Worm (Caenorhabditis elegans): ENCODE measurements around the gene F54F7.10.

DNA sequence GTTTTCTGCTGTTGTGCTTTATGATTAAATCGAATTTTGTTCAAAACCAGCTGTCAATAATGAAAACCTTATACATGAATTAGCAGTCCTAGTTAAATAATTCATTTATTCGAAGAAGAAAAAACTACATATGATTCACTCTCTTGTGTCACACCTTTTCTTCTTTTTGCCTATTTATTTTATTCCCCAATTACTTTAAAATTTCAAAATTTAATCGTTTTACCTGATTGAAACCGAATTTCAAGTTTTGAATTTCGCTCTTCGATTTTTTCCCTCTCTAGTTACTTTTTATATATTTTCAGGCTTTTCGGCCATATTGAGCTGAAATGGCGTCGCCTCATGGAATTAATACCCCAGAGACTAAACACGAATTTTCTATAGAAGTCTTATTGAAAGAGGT is 10.9 kb upstream of the F54F7.10 start, which contains the start of gene xtr-1:
- TF ChIP-seq ref-1 (GFP tag; conservative IDR thresholded peaks at IDR 0.05), result no peak
- TF ChIP-seq flt-1 (GFP tag; IDR thresholded peaks at IDR 0.05), result no peak

Measured in whole organism, midembryonic.